Fruit fly (Drosophila melanogaster) whole organism, embryonic: ENCODE measurements around the gene CG9673.

Experiments used
- ATbp ChIP-seq: fragments of 200-800 bp; sonication (Bioruptor generic); optimal IDR thresholded peaks from 2 replicates; lab custom pipeline; 2017; ENCODE audit warnings: missing biosample characterization, mild to moderate bottlenecking, missing genetic modification characterization, missing genetic modification reagents
- BEAF-32 ChIP-seq: fragments of 200-800 bp; sonication (Bioruptor generic); optimal IDR thresholded peaks from 3 replicates; lab custom pipeline; 2017; ENCODE audit warnings: missing biosample characterization, missing genetic modification characterization, mild to moderate bottlenecking, moderate library complexity, missing genetic modification reagents
- Bdp1 ChIP-seq: fragments of 200-800 bp; sonication (Bioruptor generic); optimal IDR thresholded peaks from 3 replicates; lab custom pipeline; 2016; ENCODE audit warnings: missing biosample characterization, missing genetic modification characterization
- CG10274 ChIP-seq: fragments of 200-800 bp; sonication (Bioruptor generic); optimal IDR thresholded peaks from 3 replicates; lab custom pipeline; 2017; ENCODE audit warnings: missing biosample characterization, mild to moderate bottlenecking, missing genetic modification characterization
- CG12769 ChIP-seq: fragments of 200-800 bp; sonication (Bioruptor generic); optimal IDR thresholded peaks from 2 replicates; lab custom pipeline; 2019; ENCODE audit warnings: missing biosample characterization, mild to moderate bottlenecking, missing genetic modification characterization, moderate library complexity
- CG14441 ChIP-seq: fragments of 200-800 bp; sonication (Bioruptor generic); IDR thresholded peaks from 2 replicates; pipeline ENCODE4 v1.3.6; 2022; ENCODE audit warnings: missing biosample characterization, missing genetic modification characterization
- CG15011 ChIP-seq: fragments of 200-800 bp; sonication (Bioruptor generic); optimal IDR thresholded peaks from 3 replicates; lab custom pipeline; 2018; ENCODE audit warnings: missing biosample characterization, mild to moderate bottlenecking, missing genetic modification characterization
- CG17361 ChIP-seq: fragments of 200-800 bp; sonication (Bioruptor generic); IDR thresholded peaks from 3 replicates; pipeline ENCODE4 v1.3.6; 2022; ENCODE audit warnings: missing biosample characterization, missing genetic modification characterization
- CG30431 ChIP-seq: fragments of 200-800 bp; sonication (Bioruptor generic); optimal IDR thresholded peaks from 2 replicates; lab custom pipeline; 2017; ENCODE audit warnings: missing biosample characterization, missing genetic modification characterization
- CG34376 ChIP-seq: fragments of 200-800 bp; sonication (Bioruptor generic); optimal IDR thresholded peaks from 2 replicates; lab custom pipeline; 2018; ENCODE audit warnings: missing biosample characterization, mild to moderate bottlenecking, missing genetic modification characterization
- CG5180 ChIP-seq: fragments of 200-800 bp; sonication (Bioruptor generic); optimal IDR thresholded peaks from 3 replicates; lab custom pipeline; 2017; ENCODE audit warnings: missing biosample characterization, missing genetic modification characterization, mild to moderate bottlenecking, moderate library complexity, missing genetic modification reagents
- CG6272 ChIP-seq: fragments of 200-800 bp; sonication (Bioruptor generic); IDR thresholded peaks from 2 replicates; pipeline ENCODE4 v1.3.6; 2022; ENCODE audit warnings: missing biosample characterization, missing genetic modification characterization
- CG7271 ChIP-seq: fragments of 200-800 bp; sonication (Bioruptor generic); optimal IDR thresholded peaks from 2 replicates; lab custom pipeline; 2018; ENCODE audit warnings: missing biosample characterization, mild to moderate bottlenecking, missing genetic modification characterization, moderate library complexity
- CkIIα-i1 ChIP-seq: fragments of 200-800 bp; sonication (Bioruptor generic); IDR thresholded peaks from 2 replicates; pipeline ENCODE4 v1.3.6; 2022; ENCODE audit warnings: missing biosample characterization, missing genetic modification characterization
- D19A ChIP-seq: fragments of 200-800 bp; optimal IDR thresholded peaks from 3 replicates; lab custom pipeline; 2019; ENCODE audit warnings: missing biosample characterization, mild to moderate bottlenecking, missing genetic modification characterization, moderate library complexity
- Doc2 ChIP-seq: fragments of 200-800 bp; sonication (Bioruptor generic); IDR thresholded peaks from 2 replicates; pipeline ENCODE4 v1.3.6; 2022; ENCODE audit warnings: missing biosample characterization, missing genetic modification characterization
- Hr3 ChIP-seq: fragments of 200-800 bp; sonication (Bioruptor generic); optimal IDR thresholded peaks from 3 replicates; lab custom pipeline; 2016; ENCODE audit warnings: missing biosample characterization, missing genetic modification characterization
- Jarid2 ChIP-seq: fragments of 200-800 bp; sonication (Bioruptor generic); optimal IDR thresholded peaks from 3 replicates; lab custom pipeline; 2017; ENCODE audit warnings: mild to moderate bottlenecking, missing biosample characterization, missing genetic modification reagents, missing genetic modification characterization
- Lim3 ChIP-seq: fragments of 200-800 bp; sonication (Bioruptor generic); IDR thresholded peaks from 2 replicates; pipeline ENCODE4 v1.3.6; 2022; ENCODE audit warnings: missing biosample characterization, missing genetic modification characterization
- MESR4 ChIP-seq: fragments of 200-800 bp; sonication (Bioruptor generic); optimal IDR thresholded peaks from 2 replicates; lab custom pipeline; 2018; ENCODE audit warnings: missing biosample characterization, mild to moderate bottlenecking, missing genetic modification characterization, moderate library complexity
- Max ChIP-seq: fragments of 200-800 bp; sonication (Bioruptor generic); optimal IDR thresholded peaks from 2 replicates; lab custom pipeline; 2016; ENCODE audit warnings: missing biosample characterization, mild to moderate bottlenecking, missing genetic modification characterization
- Meics ChIP-seq: fragments of 200-800 bp; sonication (Bioruptor generic); optimal IDR thresholded peaks from 2 replicates; lab custom pipeline; 2017; ENCODE audit warnings: missing biosample characterization, mild to moderate bottlenecking, missing genetic modification characterization
- Myb ChIP-seq: fragments of 200-800 bp; sonication (Bioruptor generic); optimal IDR thresholded peaks from 2 replicates; lab custom pipeline; 2016; ENCODE audit warnings: missing biosample characterization, missing genetic modification characterization
- NC2β ChIP-seq: fragments of 200-800 bp; sonication (Bioruptor generic); optimal IDR thresholded peaks from 2 replicates; lab custom pipeline; 2016; ENCODE audit warnings: missing biosample characterization, missing genetic modification characterization
- NK7.1 ChIP-seq: fragments of 200-800 bp; sonication (Bioruptor generic); optimal IDR thresholded peaks from 3 replicates; lab custom pipeline; 2016; ENCODE audit warnings: missing biosample characterization, missing genetic modification characterization
- Ssrp ChIP-seq: fragments of 200-800 bp; sonication (Bioruptor generic); optimal IDR thresholded peaks from 2 replicates; lab custom pipeline; 2018; ENCODE audit warnings: missing biosample characterization, mild to moderate bottlenecking, missing genetic modification characterization, moderate library complexity
- Usf ChIP-seq: fragments of 200-800 bp; sonication (Bioruptor generic); optimal IDR thresholded peaks from 2 replicates; lab custom pipeline; 2017; ENCODE audit warnings: missing genotype, missing biosample characterization, missing genetic modification characterization
- Vsx1 ChIP-seq: fragments of 200-800 bp; sonication (Bioruptor generic); optimal IDR thresholded peaks from 2 replicates; lab custom pipeline; 2017; ENCODE audit warnings: missing biosample characterization, mild to moderate bottlenecking, missing genetic modification characterization, missing genetic modification reagents
- al ChIP-seq: fragments of 200-800 bp; sonication (Bioruptor generic); IDR thresholded peaks from 2 replicates; pipeline ENCODE4 v1.3.6; 2022; ENCODE audit warnings: missing biosample characterization, missing genetic modification characterization
- ato ChIP-seq: fragments of 200-800 bp; sonication (Bioruptor generic); IDR thresholded peaks from 2 replicates; pipeline ENCODE4 v1.3.6; 2022; ENCODE audit warnings: missing biosample characterization, missing genetic modification characterization; ENCODE audit not compliant: partially characterized antibody
- crc ChIP-seq: fragments of 200-800 bp; sonication (Bioruptor generic); optimal IDR thresholded peaks from 2 replicates; lab custom pipeline; 2016; ENCODE audit warnings: missing biosample characterization, missing genetic modification characterization
- danr ChIP-seq: fragments of 200-800 bp; sonication (Bioruptor generic); IDR thresholded peaks from 2 replicates; pipeline ENCODE4 v1.3.6; 2022; ENCODE audit warnings: missing biosample characterization, missing genetic modification characterization
- gce ChIP-seq: fragments of 200-800 bp; sonication (Bioruptor generic); IDR thresholded peaks from 3 replicates; pipeline ENCODE4 v1.3.6; 2022; ENCODE audit warnings: missing biosample characterization, missing genetic modification characterization
- her ChIP-seq: fragments of 200-800 bp; sonication (Bioruptor generic); optimal IDR thresholded peaks from 2 replicates; lab custom pipeline; 2016; ENCODE audit warnings: missing biosample characterization, missing genetic modification characterization
- hkb ChIP-seq, 2 experiments: fragments of 200-800 bp in 1 of 2; fragments of >200 bp in 1 of 2; sonication (Bioruptor generic) in 1 of 2; IDR thresholded peaks in 1 of 2; optimal IDR thresholded peaks in 1 of 2; 2 replicates each; pipeline versions ENCODE4 v1.3.6 to Lab custom; 2017 to 2022; ENCODE audit warnings: missing biosample characterization in 1 of 2, missing genetic modification characterization in 1 of 2
- kay ChIP-seq: fragments of 200-800 bp; sonication (Bioruptor generic); optimal IDR thresholded peaks from 2 replicates; lab custom pipeline; 2016; ENCODE audit warnings: missing biosample characterization, missing genetic modification characterization
- lab ChIP-seq: fragments of 200-800 bp; sonication (Bioruptor generic); optimal IDR thresholded peaks from 3 replicates; lab custom pipeline; 2017; ENCODE audit warnings: missing biosample characterization, missing genetic modification characterization, mild to moderate bottlenecking, moderate library complexity, missing genetic modification reagents
- lov ChIP-seq, 2 experiments: fragments of 200-800 bp in 1 of 2; fragments of >200 bp in 1 of 2; sonication (Bioruptor generic) in 1 of 2; IDR thresholded peaks in 1 of 2; optimal IDR thresholded peaks in 1 of 2; 2 replicates in 1 of 2; 3 replicates in 1 of 2; pipeline versions ENCODE4 v1.3.6 to Lab custom; 2017 to 2022; ENCODE audit warnings: missing biosample characterization in 1 of 2, missing genetic modification characterization in 1 of 2
- mam ChIP-seq: fragments of 200-800 bp; sonication (Bioruptor generic); optimal IDR thresholded peaks from 3 replicates; lab custom pipeline; 2016; ENCODE audit warnings: missing biosample characterization, missing genetic modification characterization
- nau ChIP-seq: fragments of 200-800 bp; sonication (Bioruptor generic); optimal IDR thresholded peaks from 3 replicates; lab custom pipeline; 2017; ENCODE audit warnings: missing biosample characterization, mild to moderate bottlenecking, missing genetic modification characterization, missing genetic modification reagents
- p53 ChIP-seq: fragments of 200-800 bp; sonication (Bioruptor generic); optimal IDR thresholded peaks from 2 replicates; lab custom pipeline; 2016; ENCODE audit warnings: missing biosample characterization, missing genetic modification characterization
- pan ChIP-seq, 4 experiments: fragments of >200 bp in 3 of 4; fragments of 200-800 bp in 1 of 4; sonication (Bioruptor generic) in 1 of 4; optimal IDR thresholded peaks in 3 of 4; IDR thresholded peaks in 1 of 4; 2 replicates each; pipeline versions ENCODE4 v1.3.6 to Lab custom; 2017 to 2022; ENCODE audit warnings: missing biosample characterization in 2 of 4, missing genetic modification characterization in 2 of 4, mixed read lengths in 1 of 4
- pb ChIP-seq: fragments of 200-800 bp; sonication (Bioruptor generic); optimal IDR thresholded peaks from 3 replicates; lab custom pipeline; 2016; ENCODE audit warnings: missing biosample characterization, missing genetic modification characterization
- pfk ChIP-seq: fragments of 200-800 bp; sonication (Bioruptor generic); optimal IDR thresholded peaks from 2 replicates; lab custom pipeline; 2018; ENCODE audit warnings: missing biosample characterization, mild to moderate bottlenecking, missing genetic modification characterization, moderate library complexity
- pnt ChIP-seq: fragments of 200-800 bp; sonication (Bioruptor generic); optimal IDR thresholded peaks from 3 replicates; lab custom pipeline; 2016; ENCODE audit warnings: missing biosample characterization, missing genetic modification characterization
- seq ChIP-seq: fragments of 200-800 bp; sonication (Bioruptor generic); IDR thresholded peaks from 2 replicates; pipeline ENCODE4 v1.3.6; 2022; ENCODE audit warnings: missing biosample characterization, missing genetic modification characterization
- vnd ChIP-seq: fragments of 200-800 bp; sonication (Bioruptor generic); IDR thresholded peaks from 3 replicates; pipeline ENCODE4 v1.3.6; 2022; ENCODE audit warnings: missing biosample characterization, missing genetic modification characterization; ENCODE audit not compliant: partially characterized antibody

CG9673 gene

DNA sequence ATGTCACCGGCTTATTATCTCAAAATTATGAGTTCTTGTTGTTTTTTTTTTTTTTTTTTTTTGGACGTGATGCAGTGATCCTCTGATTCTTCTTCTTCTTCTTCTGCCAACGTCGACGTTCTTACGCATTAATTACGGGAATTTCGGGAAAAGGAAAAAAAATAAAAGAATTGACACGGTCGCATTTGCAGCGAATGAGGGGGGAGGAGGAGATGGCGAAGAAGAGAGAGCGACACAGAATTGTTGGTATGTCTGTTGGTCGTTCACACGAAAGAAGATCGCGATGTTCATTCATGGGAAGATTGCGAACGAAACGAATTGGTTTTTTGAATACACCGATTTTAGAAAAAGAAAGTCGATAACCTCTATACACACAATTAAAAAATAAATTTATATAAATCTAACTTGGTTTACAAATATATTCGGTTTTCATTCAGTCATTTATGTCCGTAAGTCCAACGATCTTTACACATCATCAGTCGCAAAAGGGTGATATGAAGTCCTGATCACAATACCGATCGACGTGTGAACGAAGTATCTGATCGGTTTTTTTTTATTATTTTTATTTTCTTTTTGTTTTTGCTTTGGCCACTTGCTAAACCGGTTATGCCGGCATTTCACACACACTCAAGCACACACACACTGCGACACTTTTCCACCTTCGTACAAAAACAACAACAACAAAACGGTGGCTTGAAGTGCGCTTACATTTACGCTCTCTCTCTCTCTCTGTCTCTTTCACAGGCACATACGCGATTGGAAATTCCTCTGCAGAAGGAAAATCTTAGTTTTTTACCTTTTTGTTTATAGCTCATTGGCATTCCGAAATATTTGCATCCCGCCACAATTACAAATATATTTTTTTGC is 47.3 kb upstream of the CG9673 start (continued):
- TF ChIP-seq p53 (no peak), CG7271 (no peak), her (GFP tag; lab: Kevin White, UChicago) (no peak), pfk (GFP tag; lab: Kevin White, UChicago) (no peak), Lim3 (GFP tag; lab: Robert Waterston, UW) (no peak), CG6272 (no peak), CG17361 (GFP tag; lab: Robert Waterston, UW) (peak; percentile 79), Doc2 (GFP tag; lab: Robert Waterston, UW) (no peak), CG30431 (GFP tag; lab: Kevin White, UChicago) (peak; percentile 54), pb (GFP tag; lab: Kevin White, UChicago) (no peak), pnt (GFP tag; lab: Kevin White, UChicago) (no peak), hkb (optimal IDR thresholded peaks at IDR 0.05; lab: Kevin White, UChicago) (no peak), hkb (GFP tag; IDR thresholded peaks at IDR 0.05; lab: Robert Waterston, UW) (peak; percentile 75), Max (GFP tag; lab: Kevin White, UChicago) (peak; percentile 52), BEAF-32 (GFP tag; lab: Kevin White, UChicago) (no peak), al (GFP tag; lab: Robert Waterston, UW) (no peak), kay (no peak), CG15011 (peak; percentile 56), Hr3 (GFP tag; lab: Kevin White, UChicago) (no peak), MESR4 (GFP tag; lab: Kevin White, UChicago) (no peak), gce (GFP tag; lab: Robert Waterston, UW) (no peak; the same call in 2 of the 3 replicates), vnd (GFP tag; lab: Robert Waterston, UW) (no peak), mam (GFP tag; lab: Kevin White, UChicago) (no peak), ATbp (GFP tag; lab: Kevin White, UChicago) (peak; percentile 73), crc (GFP tag; lab: Kevin White, UChicago) (no peak), Meics (GFP tag; lab: Kevin White, UChicago) (peak; percentile 74), seq (peak; percentile 68), CG12769 (tag; lab: Kevin White, UChicago) (peak; percentile 18), D19A (peak; percentile 80), Jarid2 (GFP tag; lab: Kevin White, UChicago) (no peak), pan (optimal IDR thresholded peaks at IDR 0.05; lab: Kevin White, UChicago) (no peak), pan (GFP tag; optimal IDR thresholded peaks at IDR 0.05 in 1 of 2, IDR thresholded peaks at IDR 0.05 in 1 of 2) (peak in 1 of 2 experiments; percentile 42), Bdp1 (GFP tag; lab: Kevin White, UChicago) (peak; percentile 30), CG14441 (GFP tag; lab: Robert Waterston, UW) (no peak), lov (optimal IDR thresholded peaks at IDR 0.05; lab: Kevin White, UChicago) (no peak), lov (GFP tag; IDR thresholded peaks at IDR 0.05; lab: Robert Waterston, UW) (0 out of 3 replicates have a peak, but pooled peaks have one; percentile 27), Vsx1 (GFP tag; lab: Kevin White, UChicago) (peak; percentile 62), lab (GFP tag; lab: Kevin White, UChicago) (peak; percentile 73), nau (GFP tag; lab: Kevin White, UChicago) (peak; percentile 52), Myb (no peak), Ssrp (tag; lab: Kevin White, UChicago) (peak; percentile 82), NK7.1 (GFP tag; lab: Kevin White, UChicago) (peak; percentile 33), CG34376 (GFP tag; lab: Kevin White, UChicago) (peak; percentile 53), CG10274 (GFP tag; lab: Kevin White, UChicago) (peak; percentile 29), NC2β (GFP tag; lab: Kevin White, UChicago) (no peak), Usf (GFP tag; lab: Kevin White, UChicago) (peak; percentile 48), CG5180 (peak; percentile 57), ato (GFP tag; lab: Robert Waterston, UW) (no peak), CkIIα-i1 (GFP tag; lab: Robert Waterston, UW) (no peak), danr (GFP tag; lab: Robert Waterston, UW) (no peak; the same call in 1 of the 2 replicates)
